Worm (Caenorhabditis elegans): ENCODE data around the gene T25D10.1.

The T25D10.1 gene

ce11 chrII:6448656-6449055, 45.5 kb downstream of the T25D10.1 start (continued):
- TF ChIP-seq nhr-237 (tag; optimal IDR thresholded peaks at IDR 0.05) = no peak
- no peak for TF ChIP-seq hpl-2 (GFP tag; optimal IDR thresholded peaks at IDR 0.05)
- TF ChIP-seq unc-62 (GFP tag; optimal IDR thresholded peaks at IDR 0.05) = no peak
- TF ChIP-seq snpc-4 (tag; optimal IDR thresholded peaks at IDR 0.05) = no peak
- TF ChIP-seq xbp-1 (tag; optimal IDR thresholded peaks at IDR 0.05) = no peak
- no peak for TF ChIP-seq fos-1 (tag; optimal IDR thresholded peaks at IDR 0.05)
- TF ChIP-seq aha-1 (tag; optimal IDR thresholded peaks at IDR 0.05) = no peak
- no peak for TF ChIP-seq unc-98 (GFP tag; IDR thresholded peaks at IDR 0.05)
- no peak for TF ChIP-seq tbx-2 (tag; optimal IDR thresholded peaks at IDR 0.05)
- peak; percentile 75 for TF ChIP-seq nhr-20 (tag; optimal IDR thresholded peaks at IDR 0.05)
- no peak for TF ChIP-seq F16B12.6 (tag; optimal IDR thresholded peaks at IDR 0.05)
- TF ChIP-seq egl-13 (tag; optimal IDR thresholded peaks at IDR 0.05) = no peak
- TF ChIP-seq skn-1 (tag; optimal IDR thresholded peaks at IDR 0.05) = no peak
- TF ChIP-seq ceh-90 (tag; optimal IDR thresholded peaks at IDR 0.05) = no peak

ce11 chrII:6449656-6450055, 46.5 kb downstream of the T25D10.1 start, which contains the start of gene nhr-22:
Gene nhr-22 (minus strand): TSS chrII:6449792.
- TF ChIP-seq aha-1 (tag; optimal IDR thresholded peaks at IDR 0.05) (no peak), lin-14 (GFP tag; optimal IDR thresholded peaks at IDR 0.05) (peak; percentile 29), blmp-1 (tag; optimal IDR thresholded peaks at IDR 0.05) (peak; percentile 78), fkh-4 (tag; optimal IDR thresholded peaks at IDR 0.05; ENCODE audit: borderline replicate concordance) (no peak), C04F5.9 (tag; optimal IDR thresholded peaks at IDR 0.05) (no peak), dsc-1 (tag; optimal IDR thresholded peaks at IDR 0.05) (no peak), hpl-2 (GFP tag; optimal IDR thresholded peaks at IDR 0.05) (no peak), ces-1 (GFP tag; optimal IDR thresholded peaks at IDR 0.05) (no peak), lin-15B (tag; optimal IDR thresholded peaks at IDR 0.05) (no peak), pqm-1 (tag; optimal IDR thresholded peaks at IDR 0.05) (no peak), lin-39 (tag; optimal IDR thresholded peaks at IDR 0.05) (no peak), Y116A8C.19 (tag; optimal IDR thresholded peaks at IDR 0.05; ENCODE audit: borderline replicate concordance) (no peak), nhr-85 (tag) (peak; percentile 16), elt-3 (tag; optimal IDR thresholded peaks at IDR 0.05) (peak in 1 of 6 experiments; percentile 12), ceh-90 (tag; optimal IDR thresholded peaks at IDR 0.05) (no peak), egl-13 (tag; optimal IDR thresholded peaks at IDR 0.05) (no peak), unc-62 (GFP tag; optimal IDR thresholded peaks at IDR 0.05) (no peak)

ce11 chrII:6453341-6453806, 50.2 kb downstream of the T25D10.1 start, which contains the start of gene atg-16.2:
Gene atg-16.2 (minus strand): TSS chrII:6453391.
- TF ChIP-seq lin-15B (tag; optimal IDR thresholded peaks at IDR 0.05) (peak; percentile 27), zag-1 (tag; optimal IDR thresholded peaks at IDR 0.05) (no peak), mdl-1 (tag; optimal IDR thresholded peaks at IDR 0.05) (peak in 1 of 2 experiments; percentile 71), blmp-1 (tag; optimal IDR thresholded peaks at IDR 0.05) (peak; percentile 70), dpl-1 (GFP tag; optimal IDR thresholded peaks at IDR 0.05) (peak; percentile 40 to 76 (median 61)), nhr-71 (tag; optimal IDR thresholded peaks at IDR 0.05) (peak; percentile 59), snu-23 (GFP tag; optimal IDR thresholded peaks at IDR 0.05) (peak; percentile 66), nhr-76 (tag; optimal IDR thresholded peaks at IDR 0.05) (no peak), fos-1 (tag; optimal IDR thresholded peaks at IDR 0.05) (no peak), ceh-88 (GFP tag; IDR thresholded peaks at IDR 0.05) (no peak), jun-1 (tag; optimal IDR thresholded peaks at IDR 0.05) (no peak), lsy-2 (tag; optimal IDR thresholded peaks at IDR 0.05) (peak; percentile 68 to 80), pag-3 (tag; optimal IDR thresholded peaks at IDR 0.05; ENCODE audit: borderline replicate concordance, insufficient read depth) (no peak), efl-1 (optimal IDR thresholded peaks at IDR 0.05) (peak; percentile 62 to 66), efl-1 (GFP tag; optimal IDR thresholded peaks at IDR 0.05 in 1 of 2) (peak; percentile 65 to 94), fkh-8 (tag; optimal IDR thresholded peaks at IDR 0.05) (no peak), lin-35 (GFP tag; optimal IDR thresholded peaks at IDR 0.05) (peak; percentile 60 to 77), unc-130 (tag; optimal IDR thresholded peaks at IDR 0.05) (no peak), unc-30 (tag; optimal IDR thresholded peaks at IDR 0.05) (no peak), snpc-4 (tag; optimal IDR thresholded peaks at IDR 0.05) (peak; percentile 22), sup-37 (GFP tag; optimal IDR thresholded peaks at IDR 0.05) (no peak), lin-39 (tag; optimal IDR thresholded peaks at IDR 0.05) (no peak), mab-9 (GFP tag; IDR thresholded peaks at IDR 0.05) (no peak), isw-1 (GFP tag; IDR thresholded peaks at IDR 0.05) (no peak), egl-13 (tag; optimal IDR thresholded peaks at IDR 0.05) (no peak), ama-1 (optimal IDR thresholded peaks at IDR 0.05) (no peak), C16A3.4 (tag; optimal IDR thresholded peaks at IDR 0.05) (peak; percentile 72), nhr-12 (tag; optimal IDR thresholded peaks at IDR 0.05) (no peak), nhr-19 (GFP tag; conservative IDR thresholded peaks at IDR 0.05) (peak; percentile 35; the same call in 1 of the 2 replicates), ces-1 (GFP tag; optimal IDR thresholded peaks at IDR 0.05) (no peak), nhr-28 (tag; optimal IDR thresholded peaks at IDR 0.05) (no peak), mef-2 (tag; optimal IDR thresholded peaks at IDR 0.05) (no peak)

Data from whole organism, L1 larva.